Worm (Caenorhabditis elegans) whole organism, early embryonic: Measurements from ENCODE around the gene col-94.
A peak's percentile ranks its signal among the peaks of the same experiment; 100 is the strongest.
"Not testable (repeated sequence)": the region's sequence is repeated elsewhere in the genome, so short reads cannot be mapped to it uniquely, and the experiment has no call there.

Source experiments
- B0310.2 ChIP-seq: sonication (generic microtip); optimal IDR thresholded peaks from 2 replicates; lab custom pipeline; 2016; ENCODE audit warnings: mild to moderate bottlenecking, missing genetic modification characterization, missing compliant biosample characterization
- F13C5.2 ChIP-seq: sonication (generic microtip); optimal IDR thresholded peaks from 2 replicates; lab custom pipeline; 2017; ENCODE audit warnings: mild to moderate bottlenecking, missing genetic modification characterization, inconsistent platforms, missing compliant biosample characterization
- aly-1 ChIP-seq: sonication (generic microtip); optimal IDR thresholded peaks from 2 replicates; lab custom pipeline; 2016; ENCODE audit warnings: missing genetic modification characterization, missing compliant biosample characterization
- ama-1 ChIP-seq: fragments of 150-350 bp; optimal IDR thresholded peaks from 2 replicates; lab custom pipeline; 2014
- ceh-13 ChIP-seq: fragments of 200-800 bp; sonication (Bioruptor generic); optimal IDR thresholded peaks from 2 replicates; lab custom pipeline; 2018; ENCODE audit warnings: mild to moderate bottlenecking, missing genetic modification characterization, missing compliant biosample characterization
- ceh-36 ChIP-seq: sonication (generic microtip); optimal IDR thresholded peaks from 2 replicates; lab custom pipeline; 2016; ENCODE audit warnings: missing genetic modification characterization, inconsistent platforms, missing compliant biosample characterization
- ets-7 ChIP-seq: sonication (generic microtip); optimal IDR thresholded peaks from 2 replicates; lab custom pipeline; 2016; ENCODE audit warnings: missing genotype, missing genetic modification characterization, missing compliant biosample characterization
- flt-1 ChIP-seq: fragments of 200-800 bp; sonication (Bioruptor generic); IDR thresholded peaks from 2 replicates; pipeline ENCODE4 v1.3.6; 2022; ENCODE audit warnings: missing genetic modification characterization, missing compliant biosample characterization
- hmbx-1 ChIP-seq: sonication (generic microtip); optimal IDR thresholded peaks from 2 replicates; lab custom pipeline; 2016; ENCODE audit warnings: mild to moderate bottlenecking, missing genetic modification characterization, missing compliant biosample characterization
- hmg-4 ChIP-seq: fragments of 200-800 bp; sonication (Bioruptor generic); optimal IDR thresholded peaks from 2 replicates; lab custom pipeline; 2018; ENCODE audit warnings: mild to moderate bottlenecking, missing genetic modification characterization, missing compliant biosample characterization
- hnd-1 ChIP-seq: sonication (generic microtip); optimal IDR thresholded peaks from 2 replicates; lab custom pipeline; 2016; ENCODE audit warnings: missing genetic modification characterization, missing compliant biosample characterization
- pes-1 ChIP-seq: fragments of 200-800 bp; sonication (Bioruptor generic); IDR thresholded peaks from 2 replicates; pipeline ENCODE4 v1.3.6; 2022; ENCODE audit warnings: missing genetic modification reagents, missing genetic modification characterization, missing compliant biosample characterization
- scrt-1 ChIP-seq: fragments of 200-800 bp; sonication (Bioruptor generic); IDR thresholded peaks from 2 replicates; pipeline ENCODE4 v1.3.6; 2022; ENCODE audit warnings: missing genetic modification characterization, missing compliant biosample characterization
- sea-1 ChIP-seq: fragments of 200-800 bp; sonication (Bioruptor generic); conservative IDR thresholded peaks from 2 replicates; pipeline ENCODE4 v1.3.6; 2022; ENCODE audit warnings: missing genetic modification characterization, missing compliant biosample characterization
- tbx-11 ChIP-seq: fragments of 200-800 bp; sonication (Bioruptor generic); IDR thresholded peaks from 2 replicates; pipeline ENCODE4 v1.3.6; 2022; ENCODE audit warnings: missing genetic modification characterization, missing compliant biosample characterization
- tbx-37 ChIP-seq: fragments of 200-800 bp; sonication (Bioruptor generic); conservative IDR thresholded peaks from 2 replicates; pipeline ENCODE4 v1.3.6; 2022; ENCODE audit warnings: missing genetic modification reagents, missing genetic modification characterization, missing compliant biosample characterization
- tra-4 ChIP-seq: sonication (generic microtip); optimal IDR thresholded peaks from 2 replicates; lab custom pipeline; 2017; ENCODE audit warnings: missing genetic modification characterization, missing compliant biosample characterization

col-94 gene

ce11 chrIII:10987561-10988184 lies at the start of gene col-94:
Gene col-94 (minus strand): TSS chrIII:10987873.
- TF ChIP-seq F13C5.2 (tag; lab: Kevin White, UChicago) (no peak), pes-1 (no peak), tbx-37 (no peak), hmbx-1 (tag; lab: Kevin White, UChicago) (no peak), tbx-11 (GFP tag; lab: Robert Waterston, UW) (no peak), scrt-1 (no peak), ceh-36 (no peak), flt-1 (GFP tag; lab: Robert Waterston, UW) (no peak), tra-4 (tag; lab: Kevin White, UChicago) (no peak), sea-1 (no peak), aly-1 (tag; lab: Kevin White, UChicago) (no peak), hmg-4 (GFP tag; lab: Kevin White, UChicago) (no peak), hnd-1 (no peak), ama-1 (lab: Kevin White, UChicago) (no peak)

ce11 chrIII:11036640-11037039 lies 49.0 kb upstream of the col-94 start, which contains the start of gene spat-2:
Gene spat-2 (plus strand): TSS chrIII:11036940.
- TF ChIP-seq hmg-4 (GFP tag; lab: Kevin White, UChicago): no peak
- TF ChIP-seq B0310.2 (tag; lab: Kevin White, UChicago): no peak
- no peak for TF ChIP-seq flt-1 (GFP tag; lab: Robert Waterston, UW)
- TF ChIP-seq ama-1 (lab: Kevin White, UChicago): no peak
- TF ChIP-seq tra-4 (tag; lab: Kevin White, UChicago): no peak
- no peak for TF ChIP-seq sea-1
- TF ChIP-seq ceh-13: no peak
- no peak for TF ChIP-seq hnd-1
- no peak for TF ChIP-seq tbx-11 (GFP tag; lab: Robert Waterston, UW)
- TF ChIP-seq pes-1: no peak

- TF ChIP-seq flt-1 (GFP tag; lab: Robert Waterston, UW) (0 out of 2 replicates have a peak, but pooled peaks have one; percentile 7), tbx-11 (GFP tag; lab: Robert Waterston, UW) (no peak), ets-7 (tag; lab: Kevin White, UChicago) (no peak), sea-1 (no peak), pes-1 (no peak), tbx-37 (no peak), ceh-36 (no peak), hmg-4 (GFP tag; lab: Kevin White, UChicago) (no peak), ceh-13 (no peak), F13C5.2 (tag; lab: Kevin White, UChicago) (peak; percentile 67), aly-1 (tag; lab: Kevin White, UChicago) (no peak)
Measured at ce11 chrIII:11036132-11036531, 48.5 kb upstream of the col-94 start.

- TF ChIP-seq ets-7 (tag; lab: Kevin White, UChicago) (no peak), tbx-11 (GFP tag; lab: Robert Waterston, UW) (no peak), aly-1 (tag; lab: Kevin White, UChicago) (no peak), ceh-36 (no peak), F13C5.2 (tag; lab: Kevin White, UChicago) (no peak), flt-1 (GFP tag; lab: Robert Waterston, UW) (no peak), tra-4 (tag; lab: Kevin White, UChicago) (no peak), B0310.2 (tag; lab: Kevin White, UChicago) (no peak), hmbx-1 (tag; lab: Kevin White, UChicago) (no peak), sea-1 (no peak), ama-1 (lab: Kevin White, UChicago) (no peak), pes-1 (no peak), hnd-1 (no peak), scrt-1 (no peak), hmg-4 (GFP tag; lab: Kevin White, UChicago) (no peak), tbx-37 (no peak), ceh-13 (no peak)
Measured at ce11 chrIII:11032872-11033271, 45.2 kb upstream of the col-94 start, which contains the start of gene Y48A6B.9. Gene Y48A6B.9 (plus strand): TSS chrIII:11033172.

- TF ChIP-seq ama-1 (lab: Kevin White, UChicago): no peak
- no peak for TF ChIP-seq B0310.2 (tag; lab: Kevin White, UChicago)
- no peak for TF ChIP-seq ets-7 (tag; lab: Kevin White, UChicago)
- TF ChIP-seq ceh-13: no peak
- no peak for TF ChIP-seq sea-1
- no peak for TF ChIP-seq pes-1
- TF ChIP-seq tbx-37: no peak
- TF ChIP-seq tra-4 (tag; lab: Kevin White, UChicago): no peak
- TF ChIP-seq hnd-1: no peak
Measured at ce11 chrIII:11031309-11031708, 43.6 kb upstream of the col-94 start, which contains the start of gene Y48A6B.14. Gene Y48A6B.14 (plus strand): TSS chrIII:11031609.

ce11 chrIII:11029337-11029736 lies 41.7 kb upstream of the col-94 start, which contains the start of gene Y48A6B.8:
Gene Y48A6B.8 (minus strand): TSS chrIII:11029437.
- TF ChIP-seq aly-1 (tag; lab: Kevin White, UChicago); hnd-1; tra-4 (tag; lab: Kevin White, UChicago): not testable (repeated sequence)

ce11 chrIII:11026516-11027048 lies 38.9 kb upstream of the col-94 start, which contains the start of gene Y48A6B.7:
Gene Y48A6B.7 (minus strand): TSS chrIII:11026566.
- no peak for TF ChIP-seq ceh-13
- no peak for TF ChIP-seq hmg-4 (GFP tag; lab: Kevin White, UChicago)
- no peak for TF ChIP-seq F13C5.2 (tag; lab: Kevin White, UChicago)
- no peak for TF ChIP-seq B0310.2 (tag; lab: Kevin White, UChicago)
- TF ChIP-seq tbx-37: no peak
- no peak for TF ChIP-seq ceh-36
- TF ChIP-seq sea-1: no peak

ce11 chrIII:11025138-11025537 lies 37.5 kb upstream of the col-94 start:
- TF ChIP-seq tra-4 (tag; lab: Kevin White, UChicago): no peak
- TF ChIP-seq flt-1 (GFP tag; lab: Robert Waterston, UW): no peak
- TF ChIP-seq scrt-1: no peak
- TF ChIP-seq ceh-36: no peak
- TF ChIP-seq tbx-37: no peak
- TF ChIP-seq ets-7 (tag; lab: Kevin White, UChicago): no peak
- TF ChIP-seq tbx-11 (GFP tag; lab: Robert Waterston, UW): no peak
- TF ChIP-seq sea-1: no peak
- no peak for TF ChIP-seq aly-1 (tag; lab: Kevin White, UChicago)
- TF ChIP-seq hmg-4 (GFP tag; lab: Kevin White, UChicago): no peak
- no peak for TF ChIP-seq B0310.2 (tag; lab: Kevin White, UChicago)
- TF ChIP-seq hnd-1: no peak
- TF ChIP-seq hmbx-1 (tag; lab: Kevin White, UChicago): no peak
- TF ChIP-seq F13C5.2 (tag; lab: Kevin White, UChicago): no peak
